Fruit fly (Drosophila melanogaster) whole organism, embryonic: ENCODE measurements around the gene CG43051.

Experiments used
- Ada2b ChIP-seq: fragments of 200-800 bp; sonication (Bioruptor generic); IDR thresholded peaks from 2 replicates; pipeline ENCODE4 v1.3.6; 2022; ENCODE audit warnings: missing biosample characterization, missing genetic modification characterization
- CG10209 ChIP-seq: fragments of 200-800 bp; sonication (Bioruptor generic); optimal IDR thresholded peaks from 3 replicates; lab custom pipeline; 2017; ENCODE audit warnings: missing biosample characterization, mild to moderate bottlenecking, missing genetic modification characterization, missing genetic modification reagents
- CG10543 ChIP-seq: fragments of 200-800 bp; sonication (Bioruptor generic); optimal IDR thresholded peaks from 3 replicates; lab custom pipeline; 2017; ENCODE audit warnings: missing biosample characterization, mild to moderate bottlenecking, missing genetic modification characterization, moderate library complexity
- CG11560 ChIP-seq: fragments of 200-800 bp; sonication (Bioruptor generic); IDR thresholded peaks from 3 replicates; pipeline ENCODE4 v1.3.6; 2022; ENCODE audit warnings: missing biosample characterization, missing genetic modification characterization
- CG12104 ChIP-seq: fragments of 200-800 bp; sonication (Bioruptor generic); optimal IDR thresholded peaks from 3 replicates; lab custom pipeline; 2016; ENCODE audit warnings: missing biosample characterization, missing genetic modification characterization
- CG15073 ChIP-seq: fragments of 200-800 bp; sonication (Bioruptor generic); optimal IDR thresholded peaks from 2 replicates; lab custom pipeline; 2016; ENCODE audit warnings: missing biosample characterization, missing genetic modification characterization
- CG17568 ChIP-seq: fragments of 200-800 bp; sonication (Bioruptor generic); optimal IDR thresholded peaks from 2 replicates; lab custom pipeline; 2018; ENCODE audit warnings: missing biosample characterization, mild to moderate bottlenecking, missing genetic modification characterization, moderate library complexity
- CG18599 ChIP-seq: fragments of 200-800 bp; sonication (Bioruptor generic); optimal IDR thresholded peaks from 3 replicates; lab custom pipeline; 2017; ENCODE audit warnings: missing biosample characterization, missing genetic modification characterization, mild to moderate bottlenecking, moderate library complexity, missing genetic modification reagents
- CG30020 ChIP-seq: fragments of 200-800 bp; optimal IDR thresholded peaks from 2 replicates; lab custom pipeline; 2019; ENCODE audit warnings: missing biosample characterization, mild to moderate bottlenecking, missing genetic modification characterization, moderate library complexity
- CG32532 ChIP-seq: fragments of 200-800 bp; sonication (Bioruptor generic); IDR thresholded peaks from 2 replicates; pipeline ENCODE4 v1.3.6; 2022; ENCODE audit warnings: missing biosample characterization, missing genetic modification characterization
- CG34422 ChIP-seq: fragments of 200-800 bp; sonication (Bioruptor generic); IDR thresholded peaks from 3 replicates; pipeline ENCODE4 v1.3.6; 2022; ENCODE audit warnings: missing biosample characterization, missing genetic modification characterization
- CG4730 ChIP-seq: fragments of 200-800 bp; sonication (Bioruptor generic); IDR thresholded peaks from 2 replicates; pipeline ENCODE4 v1.3.6; 2022; ENCODE audit warnings: missing biosample characterization, missing genetic modification characterization
- CG5953 ChIP-seq: fragments of 200-800 bp; sonication (Bioruptor generic); IDR thresholded peaks from 2 replicates; pipeline ENCODE4 v1.3.6; 2022; ENCODE audit warnings: missing biosample characterization, missing genetic modification characterization
- CG6175 ChIP-seq: fragments of 200-800 bp; sonication (Bioruptor generic); IDR thresholded peaks from 3 replicates; pipeline ENCODE4 v1.3.6; 2022; ENCODE audit warnings: missing biosample characterization, missing genetic modification characterization
- CG6272 ChIP-seq: fragments of 200-800 bp; sonication (Bioruptor generic); IDR thresholded peaks from 2 replicates; pipeline ENCODE4 v1.3.6; 2022; ENCODE audit warnings: missing biosample characterization, missing genetic modification characterization
- CG6813 ChIP-seq: fragments of 200-800 bp; sonication (Bioruptor generic); optimal IDR thresholded peaks from 2 replicates; lab custom pipeline; 2017; ENCODE audit warnings: missing biosample characterization, missing genetic modification characterization, mild to moderate bottlenecking, moderate library complexity, missing genetic modification reagents
- CG9932 ChIP-seq: fragments of 200-800 bp; sonication (Bioruptor generic); IDR thresholded peaks from 2 replicates; pipeline ENCODE4 v1.3.6; 2022; ENCODE audit warnings: missing biosample characterization, missing genetic modification characterization
- CoRest ChIP-seq: fragments of 200-800 bp; sonication (Bioruptor generic); optimal IDR thresholded peaks from 3 replicates; lab custom pipeline; 2018; ENCODE audit warnings: missing biosample characterization, mild to moderate bottlenecking, missing genetic modification characterization, moderate library complexity
- D19B ChIP-seq: fragments of 200-800 bp; sonication (Bioruptor generic); optimal IDR thresholded peaks from 2 replicates; lab custom pipeline; 2017; ENCODE audit warnings: missing biosample characterization, mild to moderate bottlenecking, missing genetic modification characterization
- E2f2 ChIP-seq: fragments of 200-800 bp; sonication (Bioruptor generic); IDR thresholded peaks from 2 replicates; pipeline ENCODE4 v1.3.6; 2022; ENCODE audit warnings: missing biosample characterization, missing genetic modification characterization
- ERR ChIP-seq: fragments of 200-800 bp; sonication (Bioruptor generic); optimal IDR thresholded peaks from 2 replicates; lab custom pipeline; 2016; ENCODE audit warnings: missing biosample characterization, missing genetic modification characterization
- Hey ChIP-seq: fragments of 200-800 bp; sonication (Bioruptor generic); optimal IDR thresholded peaks from 3 replicates; lab custom pipeline; 2018; ENCODE audit warnings: missing biosample characterization, mild to moderate bottlenecking, missing genetic modification characterization
- HmgD ChIP-seq: fragments of 200-800 bp; sonication (Bioruptor generic); optimal IDR thresholded peaks from 3 replicates; lab custom pipeline; 2016; ENCODE audit warnings: missing biosample characterization, missing genetic modification characterization
- HmgZ ChIP-seq: fragments of 200-800 bp; sonication (Bioruptor generic); optimal IDR thresholded peaks from 2 replicates; lab custom pipeline; 2018; ENCODE audit warnings: missing biosample characterization, mild to moderate bottlenecking, missing genetic modification characterization
- MBD-R2 ChIP-seq: fragments of 200-800 bp; sonication (Bioruptor generic); IDR thresholded peaks from 2 replicates; pipeline ENCODE4 v1.3.6; 2022; ENCODE audit warnings: missing biosample characterization, missing genetic modification characterization
- NFAT ChIP-seq: fragments of 200-800 bp; sonication (Bioruptor generic); IDR thresholded peaks from 2 replicates; pipeline ENCODE4 v1.3.6; 2022; ENCODE audit warnings: missing biosample characterization, missing genetic modification characterization
- Pdp1 ChIP-seq, 2 experiments: fragments of 200-800 bp; sonication (Bioruptor generic); optimal IDR thresholded peaks; 3 replicates each; lab custom pipeline; 2016; ENCODE audit warnings: missing biosample characterization in 2 of 2, missing genetic modification characterization in 2 of 2, mild to moderate bottlenecking in 1 of 2, moderate library complexity in 1 of 2
- Sox102F ChIP-seq: fragments of 200-800 bp; sonication (Bioruptor generic); optimal IDR thresholded peaks from 2 replicates; lab custom pipeline; 2018; ENCODE audit warnings: missing biosample characterization, mild to moderate bottlenecking, missing genetic modification characterization, moderate library complexity
- bigmax ChIP-seq: fragments of 200-800 bp; sonication (Bioruptor generic); optimal IDR thresholded peaks from 2 replicates; lab custom pipeline; 2018; ENCODE audit warnings: missing biosample characterization, mild to moderate bottlenecking, missing genetic modification characterization
- br ChIP-seq: fragments of >200 bp; optimal IDR thresholded peaks from 2 replicates; lab custom pipeline; 2017
- cg ChIP-seq: fragments of 200-800 bp; sonication (Bioruptor generic); optimal IDR thresholded peaks from 3 replicates; lab custom pipeline; 2019; ENCODE audit warnings: missing biosample characterization, mild to moderate bottlenecking, missing genetic modification characterization, moderate library complexity
- cwo ChIP-seq: fragments of 200-800 bp; sonication (Bioruptor generic); optimal IDR thresholded peaks from 3 replicates; lab custom pipeline; 2017; ENCODE audit warnings: missing biosample characterization, missing genetic modification characterization, mild to moderate bottlenecking, moderate library complexity, missing genetic modification reagents
- emc ChIP-seq: fragments of 200-800 bp; sonication (Bioruptor generic); optimal IDR thresholded peaks from 2 replicates; lab custom pipeline; 2016; ENCODE audit warnings: missing biosample characterization, missing genetic modification characterization
- ems ChIP-seq: fragments of 200-800 bp; sonication (Bioruptor generic); optimal IDR thresholded peaks from 3 replicates; lab custom pipeline; 2016; ENCODE audit warnings: missing biosample characterization, missing genetic modification characterization
- exex ChIP-seq: fragments of 200-800 bp; sonication (Bioruptor generic); optimal IDR thresholded peaks from 4 replicates; lab custom pipeline; 2018; ENCODE audit warnings: missing biosample characterization, mild to moderate bottlenecking, missing genetic modification characterization, moderate library complexity
- fd102C ChIP-seq: fragments of 200-800 bp; sonication (Bioruptor generic); optimal IDR thresholded peaks from 2 replicates; lab custom pipeline; 2018; ENCODE audit warnings: missing biosample characterization, mild to moderate bottlenecking, missing genetic modification characterization, moderate library complexity
- gt ChIP-seq: fragments of 200-800 bp; sonication (Bioruptor generic); IDR thresholded peaks from 2 replicates; pipeline ENCODE4 v1.3.6; 2022; ENCODE audit warnings: missing biosample characterization, missing genetic modification characterization
- jumu ChIP-seq: fragments of 200-800 bp; sonication (Bioruptor generic); optimal IDR thresholded peaks from 3 replicates; lab custom pipeline; 2016; ENCODE audit warnings: missing biosample characterization, missing genetic modification characterization
- lab ChIP-seq: fragments of 200-800 bp; sonication (Bioruptor generic); optimal IDR thresholded peaks from 3 replicates; lab custom pipeline; 2017; ENCODE audit warnings: missing biosample characterization, missing genetic modification characterization, mild to moderate bottlenecking, moderate library complexity, missing genetic modification reagents
- lov ChIP-seq, 2 experiments: fragments of 200-800 bp in 1 of 2; fragments of >200 bp in 1 of 2; sonication (Bioruptor generic) in 1 of 2; IDR thresholded peaks in 1 of 2; optimal IDR thresholded peaks in 1 of 2; 2 replicates in 1 of 2; 3 replicates in 1 of 2; pipeline versions ENCODE4 v1.3.6 to Lab custom; 2017 to 2022; ENCODE audit warnings: missing biosample characterization in 1 of 2, missing genetic modification characterization in 1 of 2
- nau ChIP-seq: fragments of 200-800 bp; sonication (Bioruptor generic); optimal IDR thresholded peaks from 3 replicates; lab custom pipeline; 2017; ENCODE audit warnings: missing biosample characterization, mild to moderate bottlenecking, missing genetic modification characterization, missing genetic modification reagents
- pb ChIP-seq: fragments of 200-800 bp; sonication (Bioruptor generic); optimal IDR thresholded peaks from 3 replicates; lab custom pipeline; 2016; ENCODE audit warnings: missing biosample characterization, missing genetic modification characterization
- sima ChIP-seq: fragments of 200-800 bp; sonication (Bioruptor generic); optimal IDR thresholded peaks from 2 replicates; lab custom pipeline; 2016; ENCODE audit warnings: missing biosample characterization, missing genetic modification characterization
- sr ChIP-seq: fragments of 200-800 bp; sonication (Bioruptor generic); IDR thresholded peaks from 3 replicates; pipeline ENCODE4 v1.3.6; 2022; ENCODE audit warnings: missing biosample characterization, missing genetic modification characterization
- sug ChIP-seq: fragments of 200-800 bp; optimal IDR thresholded peaks from 2 replicates; lab custom pipeline; 2019; ENCODE audit warnings: missing biosample characterization, mild to moderate bottlenecking, missing genetic modification characterization, moderate library complexity
- tll ChIP-seq, 2 experiments: fragments of 200-800 bp in 1 of 2; fragments of >200 bp in 1 of 2; sonication (Bioruptor generic) in 1 of 2; optimal IDR thresholded peaks; 2 replicates each; lab custom pipeline; 2017 to 2019; ENCODE audit warnings: missing biosample characterization in 2 of 2, missing genetic modification characterization in 2 of 2, mild to moderate bottlenecking in 1 of 2, moderate library complexity in 1 of 2
- wdn ChIP-seq: fragments of 200-800 bp; sonication (Bioruptor generic); IDR thresholded peaks from 2 replicates; pipeline ENCODE4 v1.3.6; 2022; ENCODE audit warnings: missing biosample characterization, missing genetic modification characterization
- z ChIP-seq: fragments of 200-800 bp; sonication (Bioruptor generic); IDR thresholded peaks from 3 replicates; pipeline ENCODE4 v1.3.6; 2022; ENCODE audit warnings: missing biosample characterization, missing genetic modification characterization

Gene CG43051

DNA sequence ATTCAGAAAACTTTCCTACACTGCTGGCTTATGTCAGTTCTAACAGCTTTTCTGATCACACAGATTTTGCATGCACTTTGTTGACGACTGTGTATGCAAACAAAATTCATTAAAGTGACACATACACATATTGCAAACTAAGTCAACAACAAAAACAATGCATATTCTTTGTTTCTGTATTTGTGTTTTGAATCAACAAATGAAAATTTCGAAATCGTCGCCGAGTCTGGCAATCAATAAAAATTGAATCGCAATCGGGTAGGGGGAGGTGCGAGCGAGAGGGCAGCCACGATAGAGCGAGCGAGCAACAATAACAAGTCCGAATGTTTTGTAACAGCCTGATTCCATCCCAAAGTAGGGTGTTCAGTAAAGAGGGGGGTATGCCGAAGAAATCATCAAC, 44.7 kb upstream of the CG43051 start (continued):
- no peak for TF ChIP-seq fd102C (GFP tag; lab: Kevin White, UChicago)
- TF ChIP-seq, all 482 proteins: peak for 93

- TF ChIP-seq CG10209 (GFP tag; lab: Kevin White, UChicago) (no peak), CG18599 (GFP tag; lab: Kevin White, UChicago) (peak; percentile 13), Sox102F (GFP tag; lab: Kevin White, UChicago) (no peak), ems (GFP tag; lab: Kevin White, UChicago) (no peak), Ada2b (GFP tag; lab: Robert Waterston, UW) (no peak), CG17568 (GFP tag; lab: Kevin White, UChicago) (no peak), br (lab: Kevin White, UChicago) (no peak), tll (GFP tag; optimal IDR thresholded peaks at IDR 0.05; lab: Kevin White, UChicago) (no peak), nau (no peak), jumu (no peak), CG11560 (tag; lab: Robert Waterston, UW) (no peak), CG4730 (no peak), HmgZ (no peak), MBD-R2 (no peak; the same call in 1 of the 2 replicates), HmgD (GFP tag; lab: Kevin White, UChicago) (no peak), sug (tag; lab: Kevin White, UChicago) (peak; percentile 63), CG6272 (GFP tag; lab: Robert Waterston, UW) (no peak), CG15073 (GFP tag; lab: Kevin White, UChicago) (no peak), ERR (GFP tag; lab: Kevin White, UChicago) (no peak), CG12104 (no peak), CoRest (tag; lab: Kevin White, UChicago) (no peak), CG10543 (GFP tag; lab: Kevin White, UChicago) (peak; percentile 33), Pdp1 (GFP tag; optimal IDR thresholded peaks at IDR 0.05; lab: Kevin White, UChicago) (peak in 1 of 2 experiments; percentile 1), bigmax (GFP tag; lab: Kevin White, UChicago) (no peak), CG32532 (peak; percentile 34; the same call in 1 of the 2 replicates), cg (GFP tag; lab: Kevin White, UChicago) (no peak), pb (no peak), z (GFP tag; lab: Robert Waterston, UW) (no peak), lab (GFP tag; lab: Kevin White, UChicago) (peak; percentile 66), sima (no peak), NFAT (GFP tag; lab: Robert Waterston, UW) (peak; percentile 76), CG6175 (GFP tag; lab: Robert Waterston, UW) (0 out of 3 replicates have a peak, but pooled peaks have one; percentile 18), CG6813 (no peak), CG5953 (GFP tag; lab: Robert Waterston, UW) (0 out of 2 replicates have a peak, but pooled peaks have one; percentile 8), CG9932 (GFP tag; lab: Robert Waterston, UW) (peak; percentile 31; the same call in 1 of the 2 replicates), gt (GFP tag; lab: Robert Waterston, UW) (no peak), sr (0 out of 3 replicates have a peak, but pooled peaks have one; percentile 14), Hey (tag; lab: Kevin White, UChicago) (peak; percentile 32), emc (GFP tag; lab: Kevin White, UChicago) (no peak), lov (optimal IDR thresholded peaks at IDR 0.05; lab: Kevin White, UChicago) (no peak), lov (GFP tag; IDR thresholded peaks at IDR 0.05; lab: Robert Waterston, UW) (0 out of 3 replicates have a peak, but pooled peaks have one; percentile 13), CG34422 (GFP tag; lab: Robert Waterston, UW) (no peak), E2f2 (GFP tag; lab: Robert Waterston, UW) (0 out of 2 replicates have a peak, but pooled peaks have one; percentile 8), CG30020 (tag; lab: Kevin White, UChicago) (no peak), cwo (GFP tag; lab: Kevin White, UChicago) (no peak), wdn (no peak), D19B (peak; percentile 35), exex (tag; lab: Kevin White, UChicago) (peak; percentile 73)
These were observed 43.7 kb upstream of the CG43051 start for dm6 chr2L:12464065-12464464.
